Worm (Caenorhabditis elegans): ENCODE data around the gene ubh-3.

Gene ubh-3

ce11 chrV:6538323-6538722 is 29.7 kb upstream of the ubh-3 start (continued):
- TF ChIP-seq sptf-2 (GFP tag; optimal IDR thresholded peaks at IDR 0.05) = no peak
- TF ChIP-seq mxl-1 (tag; optimal IDR thresholded peaks at IDR 0.05) = no peak
- TF ChIP-seq rcor-1 (GFP tag; IDR thresholded peaks at IDR 0.05) = no peak
- no peak for TF ChIP-seq ccch-3 (GFP tag; optimal IDR thresholded peaks at IDR 0.05)
- no peak for TF ChIP-seq ztf-28 (GFP tag; IDR thresholded peaks at IDR 0.05)

ce11 chrV:6533030-6533429 is 24.4 kb upstream of the ubh-3 start, which contains the start of gene hpo-26:
TSS of gene hpo-26 (minus strand) at chrV:6533060.
- TF ChIP-seq T07F8.4 (tag; optimal IDR thresholded peaks at IDR 0.05) (no peak), nfya-2 (GFP tag; IDR thresholded peaks at IDR 0.05) (no peak), let-607 (tag; optimal IDR thresholded peaks at IDR 0.05) (no peak), unc-62 (GFP tag; optimal IDR thresholded peaks at IDR 0.05) (no peak), ccch-3 (GFP tag; optimal IDR thresholded peaks at IDR 0.05) (no peak), sea-2 (GFP tag; IDR thresholded peaks at IDR 0.05) (no peak), lin-35 (GFP tag; optimal IDR thresholded peaks at IDR 0.05) (no peak), nhr-80 (tag; optimal IDR thresholded peaks at IDR 0.05) (no peak), rcor-1 (GFP tag; IDR thresholded peaks at IDR 0.05) (no peak), him-1 (tag; optimal IDR thresholded peaks at IDR 0.05) (no peak), Y53G8AR.9 (GFP tag; conservative IDR thresholded peaks at IDR 0.05) (no peak), ceh-27 (GFP tag; optimal IDR thresholded peaks at IDR 0.05) (no peak), aptf-2 (GFP tag; conservative IDR thresholded peaks at IDR 0.05) (no peak), sdz-38 (tag; optimal IDR thresholded peaks at IDR 0.05) (no peak), Y67H2A.10 (GFP tag; conservative IDR thresholded peaks at IDR 0.05) (no peak), fkh-3 (tag; optimal IDR thresholded peaks at IDR 0.05) (no peak)

ce11 chrV:6524757-6525156 is 16.2 kb upstream of the ubh-3 start, which contains the start of gene acs-1:
TSS of gene acs-1 (plus strand) at chrV:6524989.
- TF ChIP-seq madf-6 (GFP tag; IDR thresholded peaks at IDR 0.05) (no peak), him-1 (tag; optimal IDR thresholded peaks at IDR 0.05) (no peak), tlf-1 (GFP tag; optimal IDR thresholded peaks at IDR 0.05) (no peak), ccch-3 (GFP tag; optimal IDR thresholded peaks at IDR 0.05) (no peak), ztf-28 (GFP tag; IDR thresholded peaks at IDR 0.05) (no peak), snpc-3.4 (tag; optimal IDR thresholded peaks at IDR 0.05) (no peak), nhr-80 (tag; optimal IDR thresholded peaks at IDR 0.05) (peak; percentile 98), akir-1 (GFP tag; optimal IDR thresholded peaks at IDR 0.05) (no peak), aptf-3 (GFP tag; IDR thresholded peaks at IDR 0.05) (no peak), F39B2.1 (GFP tag; IDR thresholded peaks at IDR 0.05) (no peak), atf-7 (tag; optimal IDR thresholded peaks at IDR 0.05) (no peak), rec-8 (tag; optimal IDR thresholded peaks at IDR 0.05) (no peak), nhr-90 (tag; optimal IDR thresholded peaks at IDR 0.05) (no peak), egl-44 (GFP tag; IDR thresholded peaks at IDR 0.05) (no peak), ztf-22 (GFP tag; optimal IDR thresholded peaks at IDR 0.05) (peak; percentile 42), rcor-1 (GFP tag; IDR thresholded peaks at IDR 0.05) (no peak), ets-4 (GFP tag; optimal IDR thresholded peaks at IDR 0.05) (peak; percentile 89), snpc-4 (GFP tag; optimal IDR thresholded peaks at IDR 0.05) (no peak), snpc-4 (tag; optimal IDR thresholded peaks at IDR 0.05) (no peak), K12H6.12 (tag; optimal IDR thresholded peaks at IDR 0.05) (no peak), D2030.7 (GFP tag; IDR thresholded peaks at IDR 0.05) (no peak), rpc-1 (optimal IDR thresholded peaks at IDR 0.05) (no peak), rpc-1 (tag; optimal IDR thresholded peaks at IDR 0.05) (no peak), dox-1 (GFP tag; IDR thresholded peaks at IDR 0.05) (peak; percentile 41), nfyb-1 (GFP tag; IDR thresholded peaks at IDR 0.05) (no peak), dpl-1 (GFP tag; optimal IDR thresholded peaks at IDR 0.05) (no peak), B0336.3 (GFP tag; IDR thresholded peaks at IDR 0.05) (0 out of 2 replicates have a peak, but pooled peaks have one; percentile 33), Y95B8A.8 (GFP tag; IDR thresholded peaks at IDR 0.05) (no peak)
